Fruit fly (Drosophila melanogaster) whole organism: Measurements from ENCODE around the gene dj.

Experiments used
- CG8478 ChIP-seq: fragments of >200 bp; optimal IDR thresholded peaks from 2 replicates; lab custom pipeline; 2018; ENCODE audit warnings: inconsistent platforms
- Dll ChIP-seq: fragments of >200 bp; optimal IDR thresholded peaks from 2 replicates; lab custom pipeline; 2017
- EcR ChIP-seq, 2 experiments: fragments of >200 bp; optimal IDR thresholded peaks; 2 replicates each; lab custom pipeline; 2017; ENCODE audit warnings: missing biosample characterization in 2 of 2, missing genetic modification characterization in 2 of 2, missing genetic modification reagents in 2 of 2
- pan ChIP-seq: fragments of >200 bp; optimal IDR thresholded peaks from 2 replicates; lab custom pipeline; 2017
- psq ChIP-seq: fragments of >200 bp; optimal IDR thresholded peaks from 2 replicates; lab custom pipeline; 2017
- usp ChIP-seq: fragments of >200 bp; optimal IDR thresholded peaks from 2 replicates; lab custom pipeline; 2017; ENCODE audit warnings: missing biosample characterization, missing genetic modification characterization, mixed read lengths

dj gene

DNA sequence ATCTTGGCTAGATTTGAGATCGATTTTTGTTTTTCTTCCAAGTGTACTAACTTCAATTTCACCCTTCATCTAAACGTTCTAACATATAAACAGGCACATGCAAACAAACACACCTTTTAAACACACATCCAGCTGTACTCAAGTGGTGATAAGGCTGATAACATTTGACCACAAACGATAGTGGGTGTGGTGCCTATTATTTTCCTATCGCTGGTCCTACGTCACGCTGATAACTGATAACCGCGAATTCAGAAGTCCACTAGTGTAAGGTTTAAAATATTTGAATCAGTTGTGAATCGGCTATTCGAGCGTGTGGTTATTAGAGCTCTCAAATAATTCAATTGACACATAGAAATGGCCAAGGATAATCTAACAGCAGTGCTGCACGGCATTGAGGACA is 6.9 kb upstream of the dj start, which contains the start of gene Sodh1:
Sodh1 (plus strand) TSS at position 94 of the 400 bp plus-strand sequence.
- no peak for TF ChIP-seq psq (lab: Kevin White, UChicago)
- TF ChIP-seq pan = no peak
- TF ChIP-seq Dll (lab: Kevin White, UChicago) = no peak
- no peak for TF ChIP-seq CG8478 (lab: Kevin White, UChicago)
- TF ChIP-seq usp = no peak
- TF ChIP-seq EcR (GFP tag; optimal IDR thresholded peaks at IDR 0.05; lab: Kevin White, UChicago) = no peak

DNA sequence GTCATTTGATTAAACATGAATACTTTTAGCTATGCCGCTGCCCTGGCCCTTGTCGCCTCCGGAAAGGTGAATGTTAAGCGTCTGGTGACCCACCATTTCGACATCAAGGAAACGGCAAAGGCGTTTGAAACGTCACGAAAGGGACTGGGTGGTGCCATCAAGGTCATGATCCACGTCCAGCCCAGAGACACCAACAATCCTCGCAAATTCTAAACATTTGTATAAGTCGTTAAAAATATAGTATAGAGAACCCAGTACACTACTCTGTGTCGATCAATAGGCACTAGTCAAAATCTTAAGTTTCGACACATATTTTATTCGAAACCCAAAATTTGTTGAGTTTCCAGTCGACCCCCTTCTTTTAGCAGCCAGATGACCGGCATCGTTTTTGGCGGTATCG is 4.8 kb upstream of the dj start, which contains the start of gene CG1979:
CG1979 (plus strand) TSS at position 301 of the 400 bp plus-strand sequence.
- no peak for TF ChIP-seq psq (lab: Kevin White, UChicago)
- no peak for TF ChIP-seq usp
- TF ChIP-seq EcR (GFP tag; optimal IDR thresholded peaks at IDR 0.05; lab: Kevin White, UChicago) = no peak
- TF ChIP-seq Dll (lab: Kevin White, UChicago) = no peak
- no peak for TF ChIP-seq pan
- no peak for TF ChIP-seq CG8478 (lab: Kevin White, UChicago)

dm6 chr3R:7058017-7058416 is 1.1 kb upstream of the dj start:
- TF ChIP-seq pan = no peak
- no peak for TF ChIP-seq psq (lab: Kevin White, UChicago)
- no peak for TF ChIP-seq CG8478 (lab: Kevin White, UChicago)
- TF ChIP-seq Dll (lab: Kevin White, UChicago) = no peak
- no peak for TF ChIP-seq EcR (GFP tag; optimal IDR thresholded peaks at IDR 0.05; lab: Kevin White, UChicago)
- TF ChIP-seq usp = no peak

dm6 chr3R:7060467-7060866 is 1.4 kb downstream of the dj start, which contains the start of gene djl:
TSS of gene djl (plus strand) at chr3R:7060767.
- TF ChIP-seq usp = no peak
- TF ChIP-seq EcR (GFP tag; optimal IDR thresholded peaks at IDR 0.05; lab: Kevin White, UChicago) = no peak
- no peak for TF ChIP-seq psq (lab: Kevin White, UChicago)
- TF ChIP-seq CG8478 (lab: Kevin White, UChicago) = no peak
- no peak for TF ChIP-seq pan
- TF ChIP-seq Dll (lab: Kevin White, UChicago) = no peak

DNA sequence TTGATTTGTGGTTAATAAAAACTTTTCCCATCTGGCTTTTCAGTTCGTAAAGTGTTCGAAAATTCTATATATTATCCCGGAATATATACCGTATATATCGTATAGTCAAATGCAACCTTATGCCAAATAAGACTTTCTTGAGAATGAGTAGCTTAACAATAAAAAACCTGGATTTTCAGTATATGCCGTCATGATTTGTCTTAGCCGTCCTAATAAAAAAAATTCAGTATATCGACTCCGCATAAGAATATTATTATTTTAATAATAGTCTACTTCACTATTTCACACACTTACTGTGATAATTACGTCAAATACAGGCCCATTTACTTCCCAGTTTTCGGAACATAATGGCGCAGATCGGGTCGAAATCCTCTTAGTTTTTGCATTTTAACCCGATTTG is 2.8 kb downstream of the dj start, which contains the start of gene Mst84B:
Mst84B (plus strand) TSS at position 301 of the 400 bp plus-strand sequence.
- TF ChIP-seq EcR (GFP tag; optimal IDR thresholded peaks at IDR 0.05; lab: Kevin White, UChicago) = no peak
- no peak for TF ChIP-seq psq (lab: Kevin White, UChicago)
- TF ChIP-seq Dll (lab: Kevin White, UChicago) = no peak
- TF ChIP-seq pan = no peak
- TF ChIP-seq usp = no peak
- TF ChIP-seq CG8478 (lab: Kevin White, UChicago) = no peak

DNA sequence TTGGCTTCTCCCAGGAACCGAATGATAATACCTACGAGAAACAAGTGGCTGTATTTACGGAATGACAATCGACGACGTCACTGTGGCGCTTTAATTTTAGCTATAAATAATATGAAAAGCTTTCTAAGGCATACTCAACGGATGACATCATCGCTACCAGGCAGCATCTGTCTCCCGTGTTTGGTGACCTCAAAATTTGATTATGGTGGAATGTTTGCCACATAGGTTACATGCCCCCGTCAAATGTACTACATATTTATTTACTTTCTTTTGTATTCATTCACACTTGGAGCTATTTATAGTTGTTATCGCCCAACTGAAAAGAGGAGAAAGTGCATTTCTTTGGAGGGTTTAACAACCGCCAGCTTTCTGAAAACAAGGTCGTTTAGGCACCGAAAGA is 7.2 kb downstream of the dj start:
- TF ChIP-seq EcR (GFP tag; optimal IDR thresholded peaks at IDR 0.05; lab: Kevin White, UChicago) = no peak
- TF ChIP-seq psq (lab: Kevin White, UChicago) = no peak
- no peak for TF ChIP-seq Dll (lab: Kevin White, UChicago)
- no peak for TF ChIP-seq CG8478 (lab: Kevin White, UChicago)
- no peak for TF ChIP-seq usp
- TF ChIP-seq pan = no peak

- TF ChIP-seq Dll (lab: Kevin White, UChicago) = no peak
- TF ChIP-seq EcR (GFP tag; optimal IDR thresholded peaks at IDR 0.05; lab: Kevin White, UChicago) = no peak
- TF ChIP-seq pan = no peak
- TF ChIP-seq usp = no peak
- no peak for TF ChIP-seq CG8478 (lab: Kevin White, UChicago)
- TF ChIP-seq psq (lab: Kevin White, UChicago) = no peak
Measured at dm6 chr3R:7067092-7067491, 8.0 kb downstream of the dj start, which contains the start of the genes CG1105 and CG1965. TSS of gene CG1105 (minus strand) at chr3R:7067136. TSS of gene CG1965 (plus strand) at chr3R:7067401.

DNA sequence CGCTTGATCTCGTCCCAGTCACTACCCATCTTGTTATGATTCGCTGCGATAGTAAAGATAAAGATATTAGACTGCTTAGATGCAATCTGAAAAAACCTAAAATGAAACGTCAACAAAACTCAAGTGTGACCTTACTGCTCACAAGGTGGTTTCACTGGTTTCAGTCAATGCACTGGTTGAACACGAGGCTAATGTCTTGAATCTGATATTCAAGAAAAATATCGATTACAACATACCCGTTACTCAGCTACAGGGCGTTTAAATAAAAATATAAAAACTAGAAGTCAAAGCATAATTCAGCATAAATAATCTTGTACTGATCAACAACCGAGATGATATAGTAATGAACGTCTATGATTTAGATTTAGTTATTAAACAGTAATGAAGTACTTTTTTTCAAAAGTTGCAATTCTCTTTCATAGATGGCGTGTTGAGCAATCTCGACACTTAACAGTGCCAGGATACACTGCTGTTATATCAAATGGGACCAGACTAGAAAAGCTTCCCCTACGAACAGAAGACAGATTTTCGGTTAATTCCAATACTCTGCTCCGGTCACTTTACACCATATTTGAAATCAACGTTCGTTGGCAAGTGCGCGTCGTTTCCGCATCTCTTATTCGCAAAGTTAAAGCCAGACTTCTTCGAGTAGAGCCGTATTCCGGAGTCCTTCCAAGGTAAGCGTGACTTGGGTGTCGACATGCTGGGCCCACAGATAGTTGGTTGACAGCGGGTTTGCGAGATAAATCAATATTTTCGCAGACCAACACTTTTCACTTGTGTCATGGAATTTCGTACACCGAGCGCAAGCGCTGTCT is 15.4 kb downstream of the dj start, which contains the start of the genes Ufl1 and CG1943:
Ufl1 (minus strand) TSS at position 156 of the 818 bp plus-strand sequence.
CG1943 (plus strand) TSS at position 563 of the 818 bp plus-strand sequence.
- TF ChIP-seq CG8478 (lab: Kevin White, UChicago) (no peak), usp (no peak), psq (lab: Kevin White, UChicago) (no peak), pan (no peak), EcR (GFP tag; optimal IDR thresholded peaks at IDR 0.05; lab: Kevin White, UChicago) (no peak), Dll (lab: Kevin White, UChicago) (no peak)

dm6 chr3R:7075115-7075425 is 16.0 kb downstream of the dj start:
- TF ChIP-seq EcR (GFP tag; optimal IDR thresholded peaks at IDR 0.05; lab: Kevin White, UChicago) (no peak), CG8478 (lab: Kevin White, UChicago) (no peak), Dll (lab: Kevin White, UChicago) (no peak), pan (no peak), usp (no peak), psq (lab: Kevin White, UChicago) (no peak)

DNA sequence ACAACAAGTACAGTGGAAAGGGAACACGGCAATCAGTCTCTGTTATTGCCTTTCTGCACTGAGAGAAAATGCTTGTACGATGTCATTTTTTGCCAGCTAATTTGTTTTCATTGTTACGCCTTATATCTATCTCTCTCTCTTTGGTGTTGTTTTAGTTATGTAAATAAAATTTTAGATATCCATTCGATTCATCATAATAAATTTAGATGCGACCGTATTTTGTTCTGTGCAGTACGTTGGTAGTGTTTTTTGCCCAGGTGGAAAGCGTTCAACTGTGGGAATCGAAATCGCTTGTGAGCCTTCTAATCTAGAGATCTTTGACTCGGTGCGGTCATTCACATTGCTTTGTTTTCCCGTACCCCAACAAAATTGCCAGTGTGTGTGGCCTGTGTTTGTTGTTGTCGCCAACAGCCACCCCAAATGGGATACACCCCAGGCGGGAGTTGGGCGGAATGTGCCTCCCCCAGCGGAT is 16.6 kb downstream of the dj start:
- peak; percentile 75 to 83 for TF ChIP-seq EcR (GFP tag; optimal IDR thresholded peaks at IDR 0.05; lab: Kevin White, UChicago)
- no peak for TF ChIP-seq CG8478 (lab: Kevin White, UChicago)

dm6 chr3R:7076293-7076981 is 17.3 kb downstream of the dj start:
- TF ChIP-seq pan (no peak), EcR (GFP tag; optimal IDR thresholded peaks at IDR 0.05; lab: Kevin White, UChicago) (no peak), usp (no peak), CG8478 (lab: Kevin White, UChicago) (no peak), psq (lab: Kevin White, UChicago) (no peak)

DNA sequence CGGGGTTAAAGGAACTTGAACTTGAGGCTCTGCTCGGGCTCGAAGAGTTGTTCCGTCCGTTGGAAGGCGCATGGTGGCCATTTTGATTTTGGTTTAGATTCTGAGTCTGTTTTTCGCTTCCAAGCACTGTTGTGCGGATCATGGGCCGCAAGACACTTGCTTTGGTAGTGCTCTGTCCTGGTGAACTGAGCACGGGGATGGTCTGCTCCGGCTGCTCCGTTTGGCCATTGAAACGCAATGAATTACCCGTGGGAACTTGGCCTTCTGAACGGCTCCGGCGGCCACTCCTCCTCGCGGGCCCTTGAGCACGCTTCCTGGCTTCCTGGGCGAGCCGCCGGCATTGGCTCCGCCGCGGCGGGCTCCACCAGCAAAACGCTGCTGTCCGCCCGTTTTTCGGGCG is 20.6 kb downstream of the dj start:
- no peak for TF ChIP-seq CG8478 (lab: Kevin White, UChicago)
- no peak for TF ChIP-seq pan
- TF ChIP-seq psq (lab: Kevin White, UChicago) = no peak
- TF ChIP-seq usp = no peak
- TF ChIP-seq EcR (GFP tag; optimal IDR thresholded peaks at IDR 0.05; lab: Kevin White, UChicago) = no peak
- no peak for TF ChIP-seq Dll (lab: Kevin White, UChicago)
